Fruit fly (Drosophila melanogaster) whole organism, embryonic: ENCODE data around the gene L2HGDH.

Experiments
- CG10321 ChIP-seq: fragments of 200-800 bp; sonication (Bioruptor generic); IDR thresholded peaks from 2 replicates; pipeline ENCODE4 v1.3.6; 2022; ENCODE audit warnings: missing biosample characterization, missing genetic modification characterization
- CG1233 ChIP-seq: fragments of 200-800 bp; sonication (Bioruptor generic); optimal IDR thresholded peaks from 4 replicates; lab custom pipeline; 2018; ENCODE audit warnings: missing biosample characterization, mild to moderate bottlenecking, missing genetic modification characterization
- CG14860 ChIP-seq: fragments of 200-800 bp; sonication (Bioruptor generic); IDR thresholded peaks from 3 replicates; pipeline ENCODE4 v1.3.6; 2022; ENCODE audit warnings: missing biosample characterization, missing genetic modification characterization; ENCODE audit not compliant: partially characterized antibody
- CG15073 ChIP-seq: fragments of 200-800 bp; sonication (Bioruptor generic); optimal IDR thresholded peaks from 2 replicates; lab custom pipeline; 2016; ENCODE audit warnings: missing biosample characterization, missing genetic modification characterization
- CG15514 ChIP-seq: fragments of 200-800 bp; sonication (Bioruptor generic); optimal IDR thresholded peaks from 3 replicates; lab custom pipeline; 2017; ENCODE audit warnings: missing biosample characterization, missing genetic modification characterization, mild to moderate bottlenecking, moderate library complexity, missing genetic modification reagents
- CG1832 ChIP-seq: fragments of 200-800 bp; sonication (Bioruptor generic); optimal IDR thresholded peaks from 2 replicates; lab custom pipeline; 2017; ENCODE audit warnings: missing biosample characterization, mild to moderate bottlenecking, missing genetic modification characterization, inconsistent platforms
- CG18619 ChIP-seq: fragments of 200-800 bp; sonication (Bioruptor generic); optimal IDR thresholded peaks from 3 replicates; lab custom pipeline; 2017; ENCODE audit warnings: missing biosample characterization, mild to moderate bottlenecking, missing genetic modification characterization
- CG30403 ChIP-seq: fragments of 200-800 bp; sonication (Bioruptor generic); optimal IDR thresholded peaks from 3 replicates; lab custom pipeline; 2016; ENCODE audit warnings: missing biosample characterization, missing genetic modification characterization
- CG3065 ChIP-seq: fragments of 200-800 bp; sonication (Bioruptor generic); optimal IDR thresholded peaks from 2 replicates; lab custom pipeline; 2016; ENCODE audit warnings: missing biosample characterization, missing genetic modification characterization
- CG31388 ChIP-seq: fragments of 200-800 bp; sonication (Bioruptor generic); optimal IDR thresholded peaks from 2 replicates; lab custom pipeline; 2016; ENCODE audit warnings: missing biosample characterization, missing genetic modification characterization
- CG33213 ChIP-seq: fragments of 200-800 bp; sonication (Bioruptor generic); optimal IDR thresholded peaks from 3 replicates; lab custom pipeline; 2016; ENCODE audit warnings: missing biosample characterization, missing genetic modification characterization
- CG33557 ChIP-seq: fragments of 200-800 bp; sonication (Bioruptor generic); optimal IDR thresholded peaks from 2 replicates; lab custom pipeline; 2019; ENCODE audit warnings: missing biosample characterization, mild to moderate bottlenecking, missing genetic modification characterization, moderate library complexity
- CG4360 ChIP-seq: fragments of 200-800 bp; sonication (Bioruptor generic); IDR thresholded peaks from 2 replicates; pipeline ENCODE4 v1.3.6; 2022; ENCODE audit warnings: missing biosample characterization, missing genetic modification characterization
- CG4820 ChIP-seq: fragments of 200-800 bp; sonication (Bioruptor generic); optimal IDR thresholded peaks from 3 replicates; lab custom pipeline; 2016; ENCODE audit warnings: missing biosample characterization, missing genetic modification characterization
- CG6791 ChIP-seq: fragments of 200-800 bp; sonication (Bioruptor generic); IDR thresholded peaks from 3 replicates; pipeline ENCODE4 v1.3.6; 2022; ENCODE audit warnings: missing biosample characterization, missing genetic modification characterization; ENCODE audit not compliant: partially characterized antibody
- CG7745 ChIP-seq: fragments of 200-800 bp; sonication (Bioruptor generic); optimal IDR thresholded peaks from 2 replicates; lab custom pipeline; 2018; ENCODE audit warnings: missing biosample characterization, mild to moderate bottlenecking, missing genetic modification characterization, moderate library complexity
- CG8388 ChIP-seq: fragments of 200-800 bp; sonication (Bioruptor generic); optimal IDR thresholded peaks from 2 replicates; lab custom pipeline; 2019; ENCODE audit warnings: missing biosample characterization, mild to moderate bottlenecking, missing genetic modification characterization, moderate library complexity
- Dip2 ChIP-seq: fragments of 200-800 bp; sonication (Bioruptor generic); IDR thresholded peaks from 2 replicates; pipeline ENCODE4 v1.3.6; 2022; ENCODE audit warnings: missing biosample characterization, missing genetic modification characterization
- Eip74EF ChIP-seq, 2 experiments: fragments of 200-800 bp in 1 of 2; fragments of >200 bp in 1 of 2; sonication (Bioruptor generic) in 1 of 2; optimal IDR thresholded peaks; 2 replicates each; lab custom pipeline; 2017 to 2019; ENCODE audit warnings: missing biosample characterization in 2 of 2, missing genetic modification characterization in 2 of 2, mild to moderate bottlenecking in 1 of 2, moderate library complexity in 1 of 2
- Ets97D ChIP-seq: fragments of 200-800 bp; sonication (Bioruptor generic); optimal IDR thresholded peaks from 3 replicates; lab custom pipeline; 2016; ENCODE audit warnings: missing biosample characterization, missing genetic modification characterization
- GATAe ChIP-seq: fragments of 200-800 bp; sonication (Bioruptor generic); conservative IDR thresholded peaks from 2 replicates; pipeline ENCODE4 v1.3.6; 2022; ENCODE audit warnings: missing biosample characterization, missing genetic modification characterization
- Lhr ChIP-seq: fragments of 200-800 bp; sonication (Bioruptor generic); optimal IDR thresholded peaks from 3 replicates; lab custom pipeline; 2017; ENCODE audit warnings: mild to moderate bottlenecking, missing biosample characterization, missing genetic modification reagents, missing genetic modification characterization
- MTF-1 ChIP-seq: fragments of 200-800 bp; sonication (Bioruptor generic); optimal IDR thresholded peaks from 2 replicates; lab custom pipeline; 2018; ENCODE audit warnings: missing biosample characterization, mild to moderate bottlenecking, missing genetic modification characterization, borderline replicate concordance
- Meics ChIP-seq: fragments of 200-800 bp; sonication (Bioruptor generic); optimal IDR thresholded peaks from 2 replicates; lab custom pipeline; 2017; ENCODE audit warnings: missing biosample characterization, mild to moderate bottlenecking, missing genetic modification characterization
- Neu2 ChIP-seq: fragments of 200-800 bp; sonication (Bioruptor generic); optimal IDR thresholded peaks from 3 replicates; lab custom pipeline; 2016; ENCODE audit warnings: missing biosample characterization, missing genetic modification characterization, borderline replicate concordance
- Sox102F ChIP-seq: fragments of 200-800 bp; sonication (Bioruptor generic); optimal IDR thresholded peaks from 2 replicates; lab custom pipeline; 2018; ENCODE audit warnings: missing biosample characterization, mild to moderate bottlenecking, missing genetic modification characterization, moderate library complexity
- Vsx1 ChIP-seq: fragments of 200-800 bp; sonication (Bioruptor generic); optimal IDR thresholded peaks from 2 replicates; lab custom pipeline; 2017; ENCODE audit warnings: missing biosample characterization, mild to moderate bottlenecking, missing genetic modification characterization, missing genetic modification reagents
- abd-A ChIP-seq: fragments of 200-800 bp; sonication (Bioruptor generic); optimal IDR thresholded peaks from 3 replicates; lab custom pipeline; 2019; ENCODE audit warnings: missing biosample characterization, mild to moderate bottlenecking, missing genetic modification characterization, moderate library complexity
- ara ChIP-seq: fragments of 200-800 bp; sonication (Bioruptor generic); IDR thresholded peaks from 2 replicates; pipeline ENCODE4 v1.3.6; 2022; ENCODE audit warnings: missing biosample characterization, missing genetic modification characterization
- ase ChIP-seq: fragments of 200-800 bp; sonication (Bioruptor generic); IDR thresholded peaks from 3 replicates; pipeline ENCODE4 v1.3.6; 2022; ENCODE audit warnings: missing biosample characterization, missing genetic modification characterization
- bbx ChIP-seq: fragments of 200-800 bp; sonication (Bioruptor generic); IDR thresholded peaks from 2 replicates; pipeline ENCODE4 v1.3.6; 2022; ENCODE audit warnings: missing biosample characterization, missing genetic modification characterization; ENCODE audit not compliant: partially characterized antibody
- btn ChIP-seq: fragments of 200-800 bp; sonication (Bioruptor generic); optimal IDR thresholded peaks from 2 replicates; lab custom pipeline; 2016; ENCODE audit warnings: missing biosample characterization, missing genetic modification characterization
- chinmo ChIP-seq: fragments of 200-800 bp; sonication (Bioruptor generic); IDR thresholded peaks from 4 replicates; pipeline ENCODE4 v1.3.6; 2022; ENCODE audit warnings: missing biosample characterization, missing genetic modification characterization; ENCODE audit not compliant: partially characterized antibody
- ci ChIP-seq: fragments of 200-800 bp; sonication (Bioruptor generic); IDR thresholded peaks from 3 replicates; pipeline ENCODE4 v1.3.6; 2022; ENCODE audit warnings: missing biosample characterization, missing genetic modification characterization
- eyg ChIP-seq: fragments of 200-800 bp; sonication (Bioruptor generic); optimal IDR thresholded peaks from 3 replicates; lab custom pipeline; 2016; ENCODE audit warnings: missing biosample characterization, missing genetic modification characterization
- fd96Cb ChIP-seq: fragments of 200-800 bp; sonication (Bioruptor generic); optimal IDR thresholded peaks from 2 replicates; lab custom pipeline; 2018; ENCODE audit warnings: missing biosample characterization, mild to moderate bottlenecking, missing genetic modification characterization, moderate library complexity
- gcm ChIP-seq: fragments of 200-800 bp; sonication (Bioruptor generic); optimal IDR thresholded peaks from 2 replicates; lab custom pipeline; 2019; ENCODE audit warnings: missing biosample characterization, mild to moderate bottlenecking, missing genetic modification characterization, moderate library complexity
- her ChIP-seq: fragments of 200-800 bp; sonication (Bioruptor generic); optimal IDR thresholded peaks from 2 replicates; lab custom pipeline; 2016; ENCODE audit warnings: missing biosample characterization, missing genetic modification characterization
- ken ChIP-seq: fragments of 200-800 bp; sonication (Bioruptor generic); IDR thresholded peaks from 3 replicates; pipeline ENCODE4 v1.3.6; 2022; ENCODE audit warnings: missing biosample characterization, missing genetic modification characterization
- lilli ChIP-seq: fragments of 200-800 bp; sonication (Bioruptor generic); optimal IDR thresholded peaks from 3 replicates; lab custom pipeline; 2016; ENCODE audit warnings: missing biosample characterization, missing genetic modification characterization
- lola ChIP-seq, 3 experiments: fragments of >200 bp in 2 of 3; fragments of 200-800 bp in 1 of 3; sonication (Bioruptor generic) in 1 of 3; optimal IDR thresholded peaks; 2 replicates each; lab custom pipeline; 2017 to 2019; ENCODE audit warnings: missing biosample characterization in 3 of 3, missing genetic modification characterization in 3 of 3, mild to moderate bottlenecking in 1 of 3, moderate library complexity in 1 of 3
- lov ChIP-seq, 2 experiments: fragments of 200-800 bp in 1 of 2; fragments of >200 bp in 1 of 2; sonication (Bioruptor generic) in 1 of 2; IDR thresholded peaks in 1 of 2; optimal IDR thresholded peaks in 1 of 2; 2 replicates in 1 of 2; 3 replicates in 1 of 2; pipeline versions ENCODE4 v1.3.6 to Lab custom; 2017 to 2022; ENCODE audit warnings: missing biosample characterization in 1 of 2, missing genetic modification characterization in 1 of 2
- mirr ChIP-seq: fragments of 200-800 bp; sonication (Bioruptor generic); optimal IDR thresholded peaks from 3 replicates; lab custom pipeline; 2018; ENCODE audit warnings: missing biosample characterization, mild to moderate bottlenecking, missing genetic modification characterization
- nmo ChIP-seq: fragments of 200-800 bp; sonication (Bioruptor generic); optimal IDR thresholded peaks from 2 replicates; lab custom pipeline; 2018; ENCODE audit warnings: missing biosample characterization, mild to moderate bottlenecking, missing genetic modification characterization, moderate library complexity
- pfk ChIP-seq: fragments of 200-800 bp; sonication (Bioruptor generic); optimal IDR thresholded peaks from 2 replicates; lab custom pipeline; 2018; ENCODE audit warnings: missing biosample characterization, mild to moderate bottlenecking, missing genetic modification characterization, moderate library complexity
- sob ChIP-seq: fragments of 200-800 bp; sonication (Bioruptor generic); IDR thresholded peaks from 2 replicates; pipeline ENCODE4 v1.3.6; 2022; ENCODE audit warnings: missing biosample characterization, missing genetic modification characterization
- tap ChIP-seq: fragments of 200-800 bp; optimal IDR thresholded peaks from 3 replicates; lab custom pipeline; 2019; ENCODE audit warnings: missing biosample characterization, mild to moderate bottlenecking, missing genetic modification characterization, moderate library complexity
- tio ChIP-seq: fragments of 200-800 bp; sonication (Bioruptor generic); optimal IDR thresholded peaks from 2 replicates; lab custom pipeline; 2017; ENCODE audit warnings: missing biosample characterization, missing genetic modification characterization, inconsistent platforms
- wor ChIP-seq: fragments of 200-800 bp; sonication (Bioruptor generic); IDR thresholded peaks from 2 replicates; pipeline ENCODE4 v1.3.6; 2022; ENCODE audit warnings: missing biosample characterization, missing genetic modification characterization

Gene L2HGDH

DNA sequence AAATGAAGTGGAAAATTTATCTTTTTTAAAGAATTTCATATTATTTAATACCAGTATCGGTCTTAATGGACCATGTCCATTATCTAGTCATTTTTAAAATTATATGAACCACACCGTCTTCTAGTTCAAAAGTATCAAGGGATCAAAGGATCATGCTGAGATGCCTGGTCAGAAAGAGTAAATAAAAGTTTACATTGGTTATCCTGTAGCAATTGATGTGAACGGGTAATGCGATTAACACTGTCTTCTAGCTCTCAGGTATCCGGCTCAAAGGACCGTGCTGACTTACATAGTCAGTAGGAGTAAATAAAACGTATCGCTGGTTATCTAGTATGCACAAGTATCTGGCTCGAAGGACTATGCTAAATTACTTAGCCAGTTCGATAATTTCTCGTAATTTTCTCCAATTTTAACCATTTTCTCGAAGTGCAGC is 44.9 kb upstream of the L2HGDH start (continued):
- no peak for TF ChIP-seq btn
- TF ChIP-seq her (GFP tag; lab: Kevin White, UChicago) = no peak
- no peak for TF ChIP-seq eyg (GFP tag; lab: Kevin White, UChicago)
- TF ChIP-seq bbx (GFP tag; lab: Robert Waterston, UW) = no peak
- TF ChIP-seq CG3065 = no peak
- TF ChIP-seq gcm (GFP tag; lab: Kevin White, UChicago) = no peak
- TF ChIP-seq Eip74EF (GFP tag; optimal IDR thresholded peaks at IDR 0.05; lab: Kevin White, UChicago) = no peak
- no peak for TF ChIP-seq Ets97D
- no peak for TF ChIP-seq Neu2 (GFP tag; lab: Kevin White, UChicago)
- TF ChIP-seq CG33213 (GFP tag; lab: Kevin White, UChicago) = no peak
- no peak for TF ChIP-seq ara (GFP tag; lab: Robert Waterston, UW)
- peak; percentile 48 for TF ChIP-seq CG18619
- no peak for TF ChIP-seq CG14860
- peak; percentile 37 for TF ChIP-seq CG1233
- TF ChIP-seq lov (optimal IDR thresholded peaks at IDR 0.05; lab: Kevin White, UChicago) = no peak
- no peak for TF ChIP-seq lov (GFP tag; IDR thresholded peaks at IDR 0.05; lab: Robert Waterston, UW)
- TF ChIP-seq sob (GFP tag; lab: Robert Waterston, UW) = no peak
- TF ChIP-seq MTF-1 = no peak
- TF ChIP-seq fd96Cb (tag; lab: Kevin White, UChicago) = peak; percentile 15
- peak; percentile 5 for TF ChIP-seq Sox102F
- peak; percentile 44 for TF ChIP-seq lilli
- TF ChIP-seq lola (GFP tag; optimal IDR thresholded peaks at IDR 0.05; lab: Kevin White, UChicago) = peak in 1 of 3 experiments; percentile 15
- no peak for TF ChIP-seq abd-A (tag; lab: Kevin White, UChicago)
- peak; percentile 47 for TF ChIP-seq tio (GFP tag; lab: Kevin White, UChicago)
- no peak for TF ChIP-seq wor (GFP tag; lab: Robert Waterston, UW)
- no peak for TF ChIP-seq Dip2 (GFP tag; lab: Robert Waterston, UW)
- no peak for TF ChIP-seq Lhr (GFP tag; lab: Kevin White, UChicago)
- no peak for TF ChIP-seq CG10321 (GFP tag; lab: Robert Waterston, UW)
- no peak for TF ChIP-seq CG15514 (GFP tag; lab: Kevin White, UChicago)
- TF ChIP-seq Vsx1 = no peak
- no peak for TF ChIP-seq CG6791 (GFP tag; lab: Robert Waterston, UW)
- peak; percentile 73 for TF ChIP-seq Meics (GFP tag; lab: Kevin White, UChicago)
- no peak for TF ChIP-seq CG15073 (GFP tag; lab: Kevin White, UChicago)
- no peak for TF ChIP-seq ci (GFP tag; lab: Robert Waterston, UW)
- TF ChIP-seq CG4820 (GFP tag; lab: Kevin White, UChicago) = no peak
- no peak for TF ChIP-seq CG1832 (GFP tag; lab: Kevin White, UChicago)
- no peak for TF ChIP-seq CG7745 (tag; lab: Kevin White, UChicago)
- TF ChIP-seq CG4360 (GFP tag; lab: Robert Waterston, UW) = no peak
- TF ChIP-seq chinmo (GFP tag; lab: Robert Waterston, UW) = no peak
- no peak for TF ChIP-seq CG31388 (GFP tag; lab: Kevin White, UChicago)
- no peak for TF ChIP-seq CG33557 (GFP tag; lab: Kevin White, UChicago)
- peak; percentile 15 for TF ChIP-seq nmo
- TF ChIP-seq CG8388 = no peak
- TF ChIP-seq ase (GFP tag; lab: Robert Waterston, UW) = no peak
- no peak for TF ChIP-seq mirr
- TF ChIP-seq ken (GFP tag; lab: Robert Waterston, UW) = no peak
- peak; percentile 56 for TF ChIP-seq CG30403 (GFP tag; lab: Kevin White, UChicago)
- no peak for TF ChIP-seq tap (tag; lab: Kevin White, UChicago)
- TF ChIP-seq pfk (GFP tag; lab: Kevin White, UChicago) = no peak
- TF ChIP-seq GATAe (GFP tag; lab: Robert Waterston, UW) = no peak
